Worm (Caenorhabditis elegans): ENCODE data around the gene T12D8.10.

ce11 chrIII:13607833-13608232, 34.3 kb downstream of the T12D8.10 start, which contains the start of gene shpk-1:
- no peak for TF ChIP-seq F49E8.2 (tag; optimal IDR thresholded peaks at IDR 0.05; ENCODE audit: insufficient read depth)
- no peak for TF ChIP-seq nhr-90 (tag; optimal IDR thresholded peaks at IDR 0.05)
- no peak for TF ChIP-seq snpc-4 (GFP tag; optimal IDR thresholded peaks at IDR 0.05)
- no peak for TF ChIP-seq snpc-4 (tag; optimal IDR thresholded peaks at IDR 0.05)
- TF ChIP-seq snpc-1.1 (tag; optimal IDR thresholded peaks at IDR 0.05; ENCODE audit: insufficient read depth) = no peak

Measured in whole organism, young adult.